Worm (Caenorhabditis elegans) whole organism, mixed stage, embryonic: ENCODE data around the gene M02F4.1.

Experiments
- M03D4.4 ChIP-seq: sonication (generic microtip); optimal IDR thresholded peaks from 2 replicates; lab custom pipeline; 2017; ENCODE audit warnings: mild to moderate bottlenecking, missing genetic modification characterization, missing compliant biosample characterization
- bed-3 ChIP-seq: fragments of 200-800 bp; sonication (Bioruptor generic); optimal IDR thresholded peaks from 3 replicates; lab custom pipeline; 2018; ENCODE audit warnings: mild to moderate bottlenecking, missing genetic modification characterization, moderate library complexity, missing compliant biosample characterization
- blmp-1 ChIP-seq: fragments of 150-350 bp; optimal IDR thresholded peaks from 2 replicates; lab custom pipeline; 2014; ENCODE audit warnings: missing biosample characterization, missing genetic modification characterization
- ceh-39 ChIP-seq: fragments of 150-350 bp; optimal IDR thresholded peaks from 2 replicates; lab custom pipeline; 2014; ENCODE audit warnings: missing biosample characterization, missing genetic modification characterization
- ceh-43 ChIP-seq: fragments of 200-800 bp; sonication (Bioruptor generic); optimal IDR thresholded peaks from 2 replicates; lab custom pipeline; 2018; ENCODE audit warnings: mild to moderate bottlenecking, missing genetic modification characterization, moderate library complexity, missing compliant biosample characterization
- ceh-83 ChIP-seq: fragments of 200-800 bp; sonication (Bioruptor generic); optimal IDR thresholded peaks from 2 replicates; lab custom pipeline; 2018; ENCODE audit warnings: mild to moderate bottlenecking, missing genetic modification characterization, missing compliant biosample characterization
- ces-1 ChIP-seq: fragments of 150-350 bp; optimal IDR thresholded peaks from 2 replicates; lab custom pipeline; 2014; ENCODE audit warnings: missing biosample characterization, missing genetic modification reagents, missing genetic modification characterization
- cnd-1 ChIP-seq: fragments of 200-800 bp; sonication (Bioruptor generic); optimal IDR thresholded peaks from 2 replicates; lab custom pipeline; 2018; ENCODE audit warnings: mild to moderate bottlenecking, missing genetic modification characterization, missing compliant biosample characterization
- drap-1 ChIP-seq: fragments of 200-800 bp; sonication (Bioruptor generic); optimal IDR thresholded peaks from 3 replicates; lab custom pipeline; 2018; ENCODE audit warnings: mild to moderate bottlenecking, missing genetic modification characterization, missing compliant biosample characterization
- elt-1 ChIP-seq: sonication (generic microtip); optimal IDR thresholded peaks from 2 replicates; lab custom pipeline; 2017; ENCODE audit warnings: missing genetic modification characterization, mild to moderate bottlenecking, missing compliant biosample characterization, antibody characterized with exemption, moderate library complexity, borderline replicate concordance; ENCODE audit not compliant: insufficient read depth
- elt-3 ChIP-seq: fragments of 150-350 bp; optimal IDR thresholded peaks from 2 replicates; lab custom pipeline; 2014; ENCODE audit warnings: missing biosample characterization, missing genetic modification characterization
- flh-1 ChIP-seq: fragments of 200-800 bp; sonication (Bioruptor generic); optimal IDR thresholded peaks from 2 replicates; lab custom pipeline; 2018; ENCODE audit warnings: mild to moderate bottlenecking, missing genetic modification characterization, moderate library complexity, missing compliant biosample characterization
- ham-2 ChIP-seq: fragments of 200-800 bp; sonication (Bioruptor generic); optimal IDR thresholded peaks from 2 replicates; lab custom pipeline; 2018; ENCODE audit warnings: mild to moderate bottlenecking, missing genetic modification characterization, missing compliant biosample characterization
- hlh-1 ChIP-seq: fragments of 150-350 bp; optimal IDR thresholded peaks from 2 replicates; lab custom pipeline; 2014; ENCODE audit warnings: missing biosample characterization, missing genetic modification reagents, missing genetic modification characterization
- lin-13 ChIP-seq: fragments of 150-350 bp; optimal IDR thresholded peaks from 2 replicates; lab custom pipeline; 2014; ENCODE audit warnings: missing biosample characterization, missing genetic modification characterization
- lin-32 ChIP-seq: fragments of 200-800 bp; sonication (Bioruptor generic); optimal IDR thresholded peaks from 2 replicates; lab custom pipeline; 2018; ENCODE audit warnings: mild to moderate bottlenecking, missing genetic modification characterization, missing compliant biosample characterization
- lsy-2 ChIP-seq: fragments of 150-350 bp; optimal IDR thresholded peaks from 2 replicates; lab custom pipeline; 2014; ENCODE audit warnings: missing biosample characterization, missing genetic modification characterization
- mep-1 ChIP-seq: fragments of 150-350 bp; optimal IDR thresholded peaks from 2 replicates; lab custom pipeline; 2017; ENCODE audit warnings: missing biosample characterization, missing genetic modification reagents, missing genetic modification characterization, inconsistent platforms
- mls-2 ChIP-seq: sonication (generic microtip); optimal IDR thresholded peaks from 2 replicates; lab custom pipeline; 2016; ENCODE audit warnings: mild to moderate bottlenecking, missing genetic modification characterization, moderate library complexity, missing compliant biosample characterization
- nhr-12 ChIP-seq: fragments of 150-350 bp; optimal IDR thresholded peaks from 2 replicates; lab custom pipeline; 2014; ENCODE audit warnings: missing biosample characterization, missing genetic modification characterization
- nhr-2 ChIP-seq: fragments of 150-350 bp; optimal IDR thresholded peaks from 2 replicates; lab custom pipeline; 2014; ENCODE audit warnings: missing biosample characterization, missing genetic modification characterization
- nhr-237 ChIP-seq: fragments of 150-350 bp; optimal IDR thresholded peaks from 2 replicates; lab custom pipeline; 2014; ENCODE audit warnings: missing biosample characterization, missing genetic modification characterization
- nhr-28 ChIP-seq: fragments of 150-350 bp; optimal IDR thresholded peaks from 2 replicates; lab custom pipeline; 2014; ENCODE audit warnings: missing biosample characterization, missing genetic modification characterization
- nhr-76 ChIP-seq: sonication (generic microtip); optimal IDR thresholded peaks from 2 replicates; lab custom pipeline; 2017; ENCODE audit warnings: missing biosample characterization, missing genetic modification characterization
- pha-4 ChIP-seq: fragments of 150-350 bp; optimal IDR thresholded peaks from 2 replicates; lab custom pipeline; 2018; ENCODE audit warnings: missing biosample characterization, missing genetic modification reagents, missing genetic modification characterization
- sem-2 ChIP-seq: fragments of 200-800 bp; sonication (Bioruptor generic); optimal IDR thresholded peaks from 2 replicates; lab custom pipeline; 2018; ENCODE audit warnings: mild to moderate bottlenecking, missing genetic modification characterization, missing compliant biosample characterization
- snpc-4 ChIP-seq: fragments of 150-350 bp; optimal IDR thresholded peaks from 2 replicates; lab custom pipeline; 2014; ENCODE audit warnings: missing biosample characterization, missing genetic modification characterization
- sptf-1 ChIP-seq: sonication (generic microtip); optimal IDR thresholded peaks from 2 replicates; lab custom pipeline; 2017; ENCODE audit warnings: mild to moderate bottlenecking, missing genetic modification characterization, moderate library complexity, missing compliant biosample characterization
- tbx-8 ChIP-seq: fragments of 200-800 bp; sonication (Bioruptor generic); optimal IDR thresholded peaks from 2 replicates; lab custom pipeline; 2018; ENCODE audit warnings: mild to moderate bottlenecking, missing genetic modification characterization, moderate library complexity, missing compliant biosample characterization
- unc-120 ChIP-seq: sonication (generic microtip); optimal IDR thresholded peaks from 2 replicates; lab custom pipeline; 2017; ENCODE audit warnings: missing genetic modification characterization, missing compliant biosample characterization; ENCODE audit not compliant: poor library complexity, severe bottlenecking
- unc-39 ChIP-seq: fragments of 150-350 bp; optimal IDR thresholded peaks from 2 replicates; lab custom pipeline; 2014; ENCODE audit warnings: missing biosample characterization, missing genetic modification characterization
- unc-62 ChIP-seq: fragments of 150-350 bp; optimal IDR thresholded peaks from 2 replicates; lab custom pipeline; 2014; ENCODE audit warnings: missing biosample characterization, missing genetic modification reagents, missing genetic modification characterization
- ztf-11 ChIP-seq: fragments of 150-350 bp; optimal IDR thresholded peaks from 2 replicates; lab custom pipeline; 2014; ENCODE audit warnings: missing biosample characterization, missing genetic modification characterization

Gene M02F4.1

DNA sequence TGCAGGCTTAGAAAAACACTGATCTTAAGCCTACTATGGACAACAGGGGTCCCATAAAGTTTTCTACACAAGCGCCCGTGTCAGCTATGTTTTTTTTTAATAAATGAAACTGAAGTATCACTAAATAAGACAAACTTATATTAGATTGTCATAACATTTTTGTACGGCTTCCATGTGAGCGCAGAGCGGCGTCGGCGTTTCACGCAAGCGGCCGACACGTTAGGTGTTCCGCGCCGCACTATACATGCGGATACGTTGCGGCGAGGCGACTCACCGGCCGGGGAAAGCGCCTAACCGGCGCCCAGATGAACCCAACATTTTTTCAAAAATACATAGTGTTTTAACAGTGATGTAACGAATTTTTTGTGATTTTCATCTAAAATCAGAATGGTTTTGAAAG is 28.7 kb upstream of the M02F4.1 start:
- TF ChIP-seq drap-1 (GFP tag; lab: Kevin White, UChicago), result no peak
- no peak for TF ChIP-seq elt-3 (tag; lab: Kevin White, UChicago)
- no peak for TF ChIP-seq nhr-12 (tag; lab: Kevin White, UChicago)
- no peak for TF ChIP-seq mep-1
- no peak for TF ChIP-seq M03D4.4 (tag; lab: Kevin White, UChicago)
- TF ChIP-seq tbx-8, result no peak
- no peak for TF ChIP-seq unc-62 (GFP tag; lab: Kevin White, UChicago)
- TF ChIP-seq flh-1 (GFP tag; lab: Kevin White, UChicago), result no peak
- TF ChIP-seq lin-32, result no peak
- no peak for TF ChIP-seq cnd-1 (tag; lab: Kevin White, UChicago)
- TF ChIP-seq nhr-2 (tag; lab: Kevin White, UChicago), result no peak
- no peak for TF ChIP-seq lin-13 (tag; lab: Kevin White, UChicago)
- TF ChIP-seq, all 35 proteins: peak for 0

ce11 chrX:3056098-3056497 is 27.2 kb upstream of the M02F4.1 start:
- TF ChIP-seq lsy-2 (no peak), ztf-11 (tag; lab: Kevin White, UChicago) (no peak), unc-39 (tag; lab: Kevin White, UChicago) (no peak), ces-1 (GFP tag; lab: Kevin White, UChicago) (no peak), nhr-2 (tag; lab: Kevin White, UChicago) (no peak), drap-1 (GFP tag; lab: Kevin White, UChicago) (no peak), unc-120 (tag; lab: Kevin White, UChicago) (no peak), hlh-1 (tag; lab: Kevin White, UChicago) (no peak), nhr-28 (tag; lab: Kevin White, UChicago) (no peak), pha-4 (no peak), nhr-237 (tag; lab: Kevin White, UChicago) (no peak), blmp-1 (tag; lab: Kevin White, UChicago) (no peak), flh-1 (GFP tag; lab: Kevin White, UChicago) (no peak), elt-3 (tag; lab: Kevin White, UChicago) (no peak), ham-2 (no peak), bed-3 (GFP tag; lab: Kevin White, UChicago) (no peak), sptf-1 (tag; lab: Kevin White, UChicago) (no peak), elt-1 (no peak)
- TF ChIP-seq, all 35 proteins: peak for 0

- no peak for TF ChIP-seq bed-3 (GFP tag; lab: Kevin White, UChicago)
- TF ChIP-seq unc-39 (tag; lab: Kevin White, UChicago), result no peak
- TF ChIP-seq lin-32, result no peak
- no peak for TF ChIP-seq flh-1 (GFP tag; lab: Kevin White, UChicago)
- no peak for TF ChIP-seq M03D4.4 (tag; lab: Kevin White, UChicago)
- TF ChIP-seq mep-1, result no peak
- no peak for TF ChIP-seq drap-1 (GFP tag; lab: Kevin White, UChicago)
- no peak for TF ChIP-seq lin-13 (tag; lab: Kevin White, UChicago)
- no peak for TF ChIP-seq ceh-83 (GFP tag; lab: Kevin White, UChicago)
- TF ChIP-seq nhr-237 (tag; lab: Kevin White, UChicago), result no peak
- no peak for TF ChIP-seq nhr-28 (tag; lab: Kevin White, UChicago)
- no peak for TF ChIP-seq lsy-2
- no peak for TF ChIP-seq tbx-8
- no peak for TF ChIP-seq nhr-12 (tag; lab: Kevin White, UChicago)
- TF ChIP-seq ham-2, result no peak
- no peak for TF ChIP-seq elt-1
- no peak for TF ChIP-seq ces-1 (GFP tag; lab: Kevin White, UChicago)
These were observed 25.9 kb upstream of the M02F4.1 start, which contains the start of gene twk-26 for ce11 chrX:3054802-3055201. twk-26 (minus strand) TSS chrX:3054824.

DNA sequence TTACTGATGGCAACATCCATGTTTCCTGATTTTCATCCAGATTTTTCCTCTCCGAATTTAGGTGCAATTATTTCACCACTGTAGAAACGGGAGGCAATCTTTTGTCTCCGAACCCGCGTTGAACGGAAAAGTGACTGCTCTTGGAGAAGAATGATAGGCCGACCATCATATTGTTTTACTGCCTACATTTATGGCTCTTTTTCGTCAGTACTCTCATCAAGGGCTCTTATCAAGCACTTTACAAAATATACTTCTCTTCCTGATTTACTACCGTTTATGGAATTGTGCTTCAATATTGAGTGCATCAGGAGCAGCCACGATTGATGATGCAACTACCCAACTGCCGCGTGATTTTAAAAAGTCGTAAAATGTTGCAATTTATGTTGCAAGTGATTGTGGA is 25.5 kb upstream of the M02F4.1 start:
- TF ChIP-seq mep-1 (no peak), ceh-39 (tag; lab: Kevin White, UChicago) (no peak), hlh-1 (tag; lab: Kevin White, UChicago) (no peak), lsy-2 (no peak), lin-13 (tag; lab: Kevin White, UChicago) (no peak), bed-3 (GFP tag; lab: Kevin White, UChicago) (no peak), nhr-12 (tag; lab: Kevin White, UChicago) (no peak), mls-2 (tag; lab: Kevin White, UChicago) (no peak), flh-1 (GFP tag; lab: Kevin White, UChicago) (no peak), tbx-8 (no peak), drap-1 (GFP tag; lab: Kevin White, UChicago) (no peak), ceh-43 (GFP tag; lab: Kevin White, UChicago) (no peak), blmp-1 (tag; lab: Kevin White, UChicago) (no peak), M03D4.4 (tag; lab: Kevin White, UChicago) (no peak), ces-1 (GFP tag; lab: Kevin White, UChicago) (no peak), ztf-11 (tag; lab: Kevin White, UChicago) (no peak), sem-2 (GFP tag; lab: Kevin White, UChicago) (no peak), nhr-76 (tag; lab: Kevin White, UChicago) (no peak), snpc-4 (tag; lab: Kevin White, UChicago) (no peak)
- TF ChIP-seq, all 35 proteins: peak for 0
